Worm (Caenorhabditis elegans) whole organism, L1 larva: ENCODE data around the gene C27A2.7.

ENCODE experiments used
- C16A3.4 ChIP-seq: fragments of 150-350 bp; optimal IDR thresholded peaks from 2 replicates; lab custom pipeline; 2014; ENCODE audit warnings: missing biosample characterization, missing genetic modification characterization
- Y116A8C.19 ChIP-seq: sonication (generic microtip); optimal IDR thresholded peaks from 2 replicates; lab custom pipeline; 2016; ENCODE audit warnings: missing compliant biosample characterization, missing genetic modification characterization, borderline replicate concordance
- alr-1 ChIP-seq: fragments of 200-800 bp; sonication (Bioruptor generic); optimal IDR thresholded peaks from 2 replicates; lab custom pipeline; 2018; ENCODE audit warnings: borderline replicate concordance, mild to moderate bottlenecking, missing genetic modification characterization, missing compliant biosample characterization
- blmp-1 ChIP-seq: fragments of 150-350 bp; optimal IDR thresholded peaks from 2 replicates; lab custom pipeline; 2014; ENCODE audit warnings: missing biosample characterization, missing genetic modification characterization
- ceh-8 ChIP-seq: fragments of 200-800 bp; sonication (Bioruptor generic); optimal IDR thresholded peaks from 2 replicates; lab custom pipeline; 2018; ENCODE audit warnings: mild to moderate bottlenecking, missing genetic modification characterization, moderate library complexity, missing compliant biosample characterization
- ceh-82 ChIP-seq, 3 experiments: fragments of 150-350 bp in 1 of 3; sonication (generic microtip) in 2 of 3; optimal IDR thresholded peaks; 2 replicates each; lab custom pipeline; 2014 to 2017; ENCODE audit warnings: missing biosample characterization in 3 of 3, missing genetic modification characterization in 3 of 3
- ces-1 ChIP-seq: fragments of 150-350 bp; optimal IDR thresholded peaks from 2 replicates; lab custom pipeline; 2014; ENCODE audit warnings: missing biosample characterization, missing genetic modification reagents, missing genetic modification characterization
- dpl-1 ChIP-seq, 3 experiments: fragments of 150-350 bp in 2 of 3; sonication (generic microtip) in 1 of 3; optimal IDR thresholded peaks; 2 replicates each; lab custom pipeline; 2014 to 2017; ENCODE audit warnings: missing biosample characterization in 3 of 3, missing genetic modification characterization in 3 of 3, missing genetic modification reagents in 3 of 3
- efl-1 ChIP-seq, 4 experiments: fragments of 150-350 bp; optimal IDR thresholded peaks in 3 of 4; peaks in 1 of 4; 1 replicate in 1 of 4; 2 replicates in 3 of 4; lab custom pipeline; 2014; ENCODE audit warnings: missing biosample characterization in 2 of 4, missing genetic modification characterization in 2 of 4, missing genetic modification reagents in 2 of 4
- egl-27 ChIP-seq, 2 experiments: fragments of 150-350 bp in 1 of 2; sonication (generic microtip); optimal IDR thresholded peaks; 3 replicates each; lab custom pipeline; 2017 to 2018; ENCODE audit warnings: missing biosample characterization in 2 of 2, missing genetic modification characterization in 2 of 2, missing genetic modification reagents in 2 of 2
- elt-2 ChIP-seq: sonication (generic microtip); optimal IDR thresholded peaks from 2 replicates; lab custom pipeline; 2016; ENCODE audit warnings: missing genetic modification characterization, mild to moderate bottlenecking, inconsistent platforms, missing compliant biosample characterization, missing genetic modification reagents
- ets-5 ChIP-seq: fragments of 200-800 bp; sonication (Bioruptor generic); IDR thresholded peaks from 2 replicates; pipeline ENCODE4 v1.3.6; 2022; ENCODE audit warnings: missing genetic modification characterization, missing compliant biosample characterization
- fkh-10 ChIP-seq: sonication (generic microtip); optimal IDR thresholded peaks from 2 replicates; lab custom pipeline; 2017; ENCODE audit warnings: missing biosample characterization, missing genetic modification reagents, missing genetic modification characterization
- fos-1 ChIP-seq: fragments of 150-350 bp; optimal IDR thresholded peaks from 2 replicates; lab custom pipeline; 2014; ENCODE audit warnings: missing biosample characterization, missing genetic modification characterization
- hlh-17 ChIP-seq: fragments of 200-800 bp; sonication (Bioruptor generic); optimal IDR thresholded peaks from 2 replicates; lab custom pipeline; 2018; ENCODE audit warnings: missing genetic modification characterization, mild to moderate bottlenecking, missing compliant biosample characterization, moderate library complexity, borderline replicate concordance
- hpl-2 ChIP-seq: fragments of 150-350 bp; optimal IDR thresholded peaks from 2 replicates; lab custom pipeline; 2014; ENCODE audit warnings: missing biosample characterization, missing genetic modification reagents, missing genetic modification characterization
- jun-1 ChIP-seq: fragments of 150-350 bp; optimal IDR thresholded peaks from 2 replicates; lab custom pipeline; 2014; ENCODE audit warnings: missing biosample characterization, missing genetic modification reagents, missing genetic modification characterization
- lin-13 ChIP-seq: fragments of 150-350 bp; optimal IDR thresholded peaks from 2 replicates; lab custom pipeline; 2014; ENCODE audit warnings: missing biosample characterization, missing genetic modification reagents, missing genetic modification characterization
- lin-14 ChIP-seq: fragments of 200-800 bp; sonication (Bioruptor generic); optimal IDR thresholded peaks from 2 replicates; lab custom pipeline; 2018; ENCODE audit warnings: mild to moderate bottlenecking, missing genetic modification characterization, moderate library complexity, missing compliant biosample characterization
- lin-15B ChIP-seq: fragments of 150-350 bp; sonication (generic microtip); optimal IDR thresholded peaks from 3 replicates; lab custom pipeline; 2014; ENCODE audit warnings: missing biosample characterization, missing genetic modification characterization
- lin-39 ChIP-seq: fragments of 150-350 bp; optimal IDR thresholded peaks from 2 replicates; lab custom pipeline; 2014; ENCODE audit warnings: missing biosample characterization, missing genetic modification reagents, missing genetic modification characterization
- mdl-1 ChIP-seq, 2 experiments: fragments of 150-350 bp; optimal IDR thresholded peaks; 2 replicates each; lab custom pipeline; 2014 to 2017; ENCODE audit warnings: missing biosample characterization in 2 of 2, missing genetic modification characterization in 2 of 2, inconsistent platforms in 1 of 2
- mef-2 ChIP-seq: fragments of 150-350 bp; optimal IDR thresholded peaks from 2 replicates; lab custom pipeline; 2014; ENCODE audit warnings: missing biosample characterization, missing genetic modification characterization
- nhr-19 ChIP-seq: fragments of 200-800 bp; sonication (Bioruptor generic); conservative IDR thresholded peaks from 2 replicates; pipeline ENCODE4 v1.3.6; 2022; ENCODE audit warnings: missing genetic modification characterization, missing compliant biosample characterization
- nhr-20 ChIP-seq: sonication (generic microtip); optimal IDR thresholded peaks from 2 replicates; lab custom pipeline; 2016; ENCODE audit warnings: mild to moderate bottlenecking, missing genetic modification characterization, missing compliant biosample characterization
- nhr-237 ChIP-seq: fragments of 150-350 bp; optimal IDR thresholded peaks from 2 replicates; lab custom pipeline; 2014; ENCODE audit warnings: missing biosample characterization, missing genetic modification characterization
- nhr-28 ChIP-seq: fragments of 150-350 bp; optimal IDR thresholded peaks from 2 replicates; lab custom pipeline; 2014; ENCODE audit warnings: missing biosample characterization, missing genetic modification characterization
- nhr-47 ChIP-seq: sonication (generic microtip); optimal IDR thresholded peaks from 2 replicates; lab custom pipeline; 2016; ENCODE audit warnings: mild to moderate bottlenecking, missing genetic modification characterization, moderate library complexity, missing compliant biosample characterization
- nhr-84 ChIP-seq: sonication (generic microtip); optimal IDR thresholded peaks from 2 replicates; lab custom pipeline; 2017; ENCODE audit warnings: missing biosample characterization, missing genetic modification characterization
- nhr-85 ChIP-seq: sonication (generic microtip); peaks from one replicate; lab custom pipeline; 2016; ENCODE audit warnings: missing genetic modification characterization, inconsistent platforms, missing compliant biosample characterization
- nhr-90 ChIP-seq: sonication (generic microtip); optimal IDR thresholded peaks from 2 replicates; lab custom pipeline; 2016; ENCODE audit warnings: mild to moderate bottlenecking, missing genetic modification characterization, missing compliant biosample characterization; ENCODE audit not compliant: poor library complexity
- pag-3 ChIP-seq: sonication (generic microtip); optimal IDR thresholded peaks from 2 replicates; lab custom pipeline; 2017; ENCODE audit warnings: missing genetic modification characterization, mild to moderate bottlenecking, missing compliant biosample characterization, antibody characterized with exemption, borderline replicate concordance; ENCODE audit not compliant: insufficient read depth
- pax-3 ChIP-seq: fragments of 200-800 bp; sonication (Bioruptor generic); optimal IDR thresholded peaks from 2 replicates; lab custom pipeline; 2018; ENCODE audit warnings: mild to moderate bottlenecking, missing genetic modification characterization, moderate library complexity, missing compliant biosample characterization
- snpc-4 ChIP-seq: fragments of 150-350 bp; optimal IDR thresholded peaks from 2 replicates; lab custom pipeline; 2014; ENCODE audit warnings: missing biosample characterization, missing genetic modification characterization
- sox-4 ChIP-seq: sonication (generic microtip); optimal IDR thresholded peaks from 2 replicates; lab custom pipeline; 2016; ENCODE audit warnings: missing genetic modification characterization, missing compliant biosample characterization
- tlp-1 ChIP-seq: fragments of 150-350 bp; optimal IDR thresholded peaks from 2 replicates; lab custom pipeline; 2014; ENCODE audit warnings: missing biosample characterization, missing genetic modification characterization
- unc-130 ChIP-seq: fragments of 150-350 bp; optimal IDR thresholded peaks from 2 replicates; lab custom pipeline; 2017; ENCODE audit warnings: missing biosample characterization, missing genetic modification characterization, inconsistent platforms
- unc-86 ChIP-seq: sonication (generic microtip); optimal IDR thresholded peaks from 2 replicates; lab custom pipeline; 2016; ENCODE audit warnings: missing genetic modification characterization, missing compliant biosample characterization
- unc-98 ChIP-seq: fragments of 200-800 bp; sonication (Bioruptor generic); IDR thresholded peaks from 2 replicates; pipeline ENCODE4 v1.3.6; 2022; ENCODE audit warnings: missing genetic modification characterization, missing compliant biosample characterization
- xbp-1 ChIP-seq: sonication (generic microtip); optimal IDR thresholded peaks from 2 replicates; lab custom pipeline; 2016; ENCODE audit warnings: missing genetic modification characterization, missing compliant biosample characterization
- zag-1 ChIP-seq: fragments of 150-350 bp; optimal IDR thresholded peaks from 2 replicates; lab custom pipeline; 2014; ENCODE audit warnings: missing biosample characterization, missing genetic modification characterization
- zip-4 ChIP-seq: fragments of 200-800 bp; sonication (Bioruptor generic); optimal IDR thresholded peaks from 2 replicates; lab custom pipeline; 2018; ENCODE audit warnings: mild to moderate bottlenecking, missing genetic modification characterization, moderate library complexity, missing compliant biosample characterization
- ztf-11 ChIP-seq, 2 experiments: sonication (generic microtip); optimal IDR thresholded peaks; 2 replicates each; lab custom pipeline; 2016 to 2017; ENCODE audit warnings: missing genetic modification characterization in 2 of 2, missing biosample characterization in 1 of 2, missing compliant biosample characterization in 1 of 2

Gene C27A2.7

DNA sequence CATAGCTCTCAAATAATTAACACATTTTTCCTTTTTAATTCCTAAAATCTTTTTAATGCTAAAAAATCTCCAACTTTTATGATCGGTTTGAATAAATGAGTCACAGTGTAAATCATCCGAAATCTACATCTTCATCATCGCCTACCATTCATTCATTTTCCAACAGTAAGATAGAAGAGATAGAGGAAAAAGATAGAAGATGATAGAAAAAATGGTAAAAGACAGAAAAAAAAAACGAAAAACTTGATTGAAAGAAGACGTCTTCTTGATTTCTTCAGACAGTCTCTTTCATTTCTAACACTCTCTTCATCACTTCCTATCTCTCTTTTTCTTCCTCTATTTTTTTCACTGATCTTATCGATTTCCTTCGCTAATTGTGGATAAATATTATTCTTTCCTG, 32.0 kb upstream of the C27A2.7 start:
- TF ChIP-seq jun-1 (tag; lab: Kevin White, UChicago) (no peak), ces-1 (GFP tag; lab: Kevin White, UChicago) (no peak), nhr-85 (tag; lab: Kevin White, UChicago) (peak; percentile 81), snpc-4 (tag; lab: Kevin White, UChicago) (no peak), mdl-1 (tag; optimal IDR thresholded peaks at IDR 0.05; lab: Kevin White, UChicago) (no peak), lin-14 (peak; percentile 62), blmp-1 (tag; lab: Kevin White, UChicago) (peak; percentile 48), ceh-8 (GFP tag; lab: Kevin White, UChicago) (no peak), fkh-10 (no peak), nhr-19 (no peak), dpl-1 (GFP tag; optimal IDR thresholded peaks at IDR 0.05; lab: Kevin White, UChicago) (peak in 1 of 3 experiments; percentile 6), elt-2 (no peak), nhr-28 (tag; lab: Kevin White, UChicago) (no peak), sox-4 (tag; lab: Kevin White, UChicago) (no peak), unc-130 (tag; lab: Kevin White, UChicago) (no peak)

DNA sequence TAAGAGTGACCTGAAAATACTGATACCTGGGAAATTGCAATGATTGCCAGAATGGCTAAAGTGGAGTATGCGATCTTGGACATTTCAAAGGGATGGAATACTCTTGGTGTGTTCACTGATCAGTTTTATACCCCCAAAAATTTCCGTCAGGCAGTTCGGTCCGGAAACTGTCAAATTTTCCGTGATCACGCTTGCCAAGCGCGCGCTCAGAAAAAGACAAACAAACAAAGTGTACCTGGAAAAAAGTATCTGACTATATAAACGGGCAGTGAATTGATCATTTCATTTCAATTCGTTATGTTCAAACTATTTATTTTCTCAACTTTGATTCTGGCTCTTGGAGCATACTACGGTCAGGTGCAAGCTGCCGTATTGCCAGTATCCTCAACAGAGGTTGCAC, 30.5 kb upstream of the C27A2.7 start, which contains the start of the genes idpb-3 and idpb-1:
idpb-3 (minus strand) TSS at position 101 of the 400 bp plus-strand sequence.
idpb-1 (plus strand) TSS at position 284 of the 400 bp plus-strand sequence.
- TF ChIP-seq nhr-90 (tag; lab: Kevin White, UChicago) (no peak), zip-4 (GFP tag; lab: Kevin White, UChicago) (no peak), zag-1 (tag; lab: Kevin White, UChicago) (no peak), nhr-20 (tag; lab: Kevin White, UChicago) (no peak), efl-1 (optimal IDR thresholded peaks at IDR 0.05; lab: Kevin White, UChicago) (no peak), efl-1 (GFP tag; optimal IDR thresholded peaks at IDR 0.05 in 1 of 2; lab: Kevin White, UChicago) (peak in 1 of 2 experiments; percentile 53)

DNA sequence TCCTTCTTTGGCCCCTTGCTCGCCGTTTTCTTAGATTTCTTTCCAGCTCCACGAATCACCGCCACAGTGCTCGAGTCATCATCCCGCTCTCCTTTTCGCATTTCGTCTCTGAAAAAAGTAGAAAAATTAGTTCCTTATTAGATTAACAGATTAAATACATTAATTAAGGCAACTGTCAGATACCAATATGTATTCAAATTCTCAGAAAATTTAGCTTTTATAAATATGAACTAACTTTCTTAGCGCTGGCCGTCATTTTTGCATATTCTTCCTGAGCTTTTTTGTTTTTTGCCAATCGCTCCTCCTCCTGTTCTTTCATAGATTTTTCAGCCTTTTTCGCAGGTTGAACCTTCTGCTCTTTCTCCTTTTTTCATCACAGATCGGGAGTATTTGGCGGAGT, 28.5 kb upstream of the C27A2.7 start, which contains the start of gene C04G6.6:
C04G6.6 (minus strand) TSS at position 101 of the 400 bp plus-strand sequence.
- TF ChIP-seq blmp-1 (tag; lab: Kevin White, UChicago), result no peak
- no peak for TF ChIP-seq ztf-11 (tag; optimal IDR thresholded peaks at IDR 0.05; lab: Kevin White, UChicago)
- TF ChIP-seq nhr-28 (tag; lab: Kevin White, UChicago), result no peak
- TF ChIP-seq ceh-82 (tag; optimal IDR thresholded peaks at IDR 0.05; lab: Kevin White, UChicago), result no peak
- TF ChIP-seq Y116A8C.19 (tag; lab: Kevin White, UChicago), result no peak
- TF ChIP-seq nhr-47, result no peak
- no peak for TF ChIP-seq hlh-17 (GFP tag; lab: Kevin White, UChicago)
- TF ChIP-seq lin-13 (GFP tag; lab: Kevin White, UChicago), result no peak
- no peak for TF ChIP-seq lin-15B (tag; lab: Kevin White, UChicago)
- TF ChIP-seq nhr-237 (tag; lab: Kevin White, UChicago), result no peak
- no peak for TF ChIP-seq nhr-19
- no peak for TF ChIP-seq tlp-1 (tag; lab: Kevin White, UChicago)
- no peak for TF ChIP-seq egl-27 (tag; optimal IDR thresholded peaks at IDR 0.05; lab: Kevin White, UChicago)
- no peak for TF ChIP-seq mef-2
- TF ChIP-seq fos-1, result no peak
- no peak for TF ChIP-seq ets-5
- TF ChIP-seq nhr-84 (tag; lab: Kevin White, UChicago), result no peak
- no peak for TF ChIP-seq ceh-8 (GFP tag; lab: Kevin White, UChicago)
- TF ChIP-seq jun-1 (tag; lab: Kevin White, UChicago), result no peak

DNA sequence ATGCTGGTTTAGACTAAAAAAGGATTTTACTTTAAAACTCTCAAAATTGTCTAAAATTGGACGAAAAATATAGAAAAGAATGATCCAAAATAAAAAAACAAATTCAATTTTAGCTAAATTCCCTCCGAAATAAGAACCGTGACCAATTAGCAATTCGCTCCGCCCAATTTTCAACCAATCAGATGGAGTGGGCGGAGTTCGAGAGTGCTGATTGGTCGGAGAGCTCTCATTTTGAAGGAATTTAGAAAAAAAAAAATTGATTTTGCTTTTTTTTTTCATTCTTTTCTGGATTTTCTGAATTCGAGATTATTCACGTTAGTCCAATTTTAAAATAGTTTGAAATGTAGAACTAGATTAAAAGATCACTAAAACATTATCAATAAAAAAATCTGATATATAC, 27.9 kb upstream of the C27A2.7 start:
- TF ChIP-seq nhr-84 (tag; lab: Kevin White, UChicago) (no peak), alr-1 (tag; lab: Kevin White, UChicago) (no peak), pax-3 (no peak), Y116A8C.19 (tag; lab: Kevin White, UChicago) (no peak), pag-3 (tag; lab: Kevin White, UChicago) (no peak), ces-1 (GFP tag; lab: Kevin White, UChicago) (no peak), hpl-2 (GFP tag; lab: Kevin White, UChicago) (no peak), nhr-28 (tag; lab: Kevin White, UChicago) (no peak), ceh-8 (GFP tag; lab: Kevin White, UChicago) (no peak), zag-1 (tag; lab: Kevin White, UChicago) (no peak), unc-98 (GFP tag; lab: Robert Waterston, UW) (no peak), jun-1 (tag; lab: Kevin White, UChicago) (no peak), lin-39 (no peak), unc-86 (no peak), xbp-1 (tag; lab: Kevin White, UChicago) (no peak), zip-4 (GFP tag; lab: Kevin White, UChicago) (no peak), C16A3.4 (tag; lab: Kevin White, UChicago) (no peak)
- TF ChIP-seq, all 84 proteins: peak for 0
